Fruit fly (Drosophila melanogaster) whole organism, embryonic: ENCODE data around the gene GlcAT-P.
A peak's percentile ranks its signal among the peaks of the same experiment; 100 is the strongest.

Experiments used
- Aef1 ChIP-seq: fragments of 200-800 bp; sonication (Bioruptor generic); IDR thresholded peaks from 3 replicates; pipeline ENCODE4 v1.3.6; 2022; ENCODE audit warnings: missing biosample characterization, missing genetic modification characterization
- Blimp-1 ChIP-seq: fragments of 200-800 bp; sonication (Bioruptor generic); optimal IDR thresholded peaks from 3 replicates; lab custom pipeline; 2018; ENCODE audit warnings: missing biosample characterization, missing genetic modification characterization, mild to moderate bottlenecking, moderate library complexity, missing genetic modification reagents
- CG12236 ChIP-seq: fragments of 200-800 bp; sonication (Bioruptor generic); optimal IDR thresholded peaks from 2 replicates; lab custom pipeline; 2016; ENCODE audit warnings: missing biosample characterization, missing genetic modification characterization
- CG12299 ChIP-seq: fragments of 200-800 bp; sonication (Bioruptor generic); optimal IDR thresholded peaks from 2 replicates; lab custom pipeline; 2018; ENCODE audit warnings: missing biosample characterization, mild to moderate bottlenecking, missing genetic modification characterization
- CG13775 ChIP-seq: fragments of 200-800 bp; sonication (Bioruptor generic); optimal IDR thresholded peaks from 3 replicates; lab custom pipeline; 2017; ENCODE audit warnings: missing biosample characterization, mild to moderate bottlenecking, missing genetic modification characterization
- CG15073 ChIP-seq: fragments of 200-800 bp; sonication (Bioruptor generic); optimal IDR thresholded peaks from 2 replicates; lab custom pipeline; 2016; ENCODE audit warnings: missing biosample characterization, missing genetic modification characterization
- CG1529 ChIP-seq: fragments of 200-800 bp; sonication (Bioruptor generic); optimal IDR thresholded peaks from 3 replicates; lab custom pipeline; 2018; ENCODE audit warnings: missing biosample characterization, missing genetic modification characterization
- CG15479 ChIP-seq: fragments of 200-800 bp; sonication (Bioruptor generic); optimal IDR thresholded peaks from 3 replicates; lab custom pipeline; 2019; ENCODE audit warnings: missing biosample characterization, mild to moderate bottlenecking, missing genetic modification characterization, moderate library complexity
- CG15696 ChIP-seq: fragments of 200-800 bp; sonication (Bioruptor generic); optimal IDR thresholded peaks from 2 replicates; lab custom pipeline; 2019; ENCODE audit warnings: missing biosample characterization, mild to moderate bottlenecking, missing genetic modification characterization, moderate library complexity
- CG17361 ChIP-seq: fragments of 200-800 bp; sonication (Bioruptor generic); IDR thresholded peaks from 3 replicates; pipeline ENCODE4 v1.3.6; 2022; ENCODE audit warnings: missing biosample characterization, missing genetic modification characterization
- CG2678 ChIP-seq: fragments of 200-800 bp; sonication (Bioruptor generic); optimal IDR thresholded peaks from 3 replicates; lab custom pipeline; 2019; ENCODE audit warnings: missing biosample characterization, mild to moderate bottlenecking, missing genetic modification characterization, moderate library complexity
- CG34422 ChIP-seq: fragments of 200-800 bp; sonication (Bioruptor generic); IDR thresholded peaks from 3 replicates; pipeline ENCODE4 v1.3.6; 2022; ENCODE audit warnings: missing biosample characterization, missing genetic modification characterization
- CG3995 ChIP-seq: fragments of 200-800 bp; sonication (Bioruptor generic); optimal IDR thresholded peaks from 3 replicates; lab custom pipeline; 2016; ENCODE audit warnings: missing biosample characterization, missing genetic modification characterization
- CG4404 ChIP-seq: fragments of 200-800 bp; sonication (Bioruptor generic); IDR thresholded peaks from 2 replicates; pipeline ENCODE4 v1.3.6; 2022; ENCODE audit warnings: missing biosample characterization, missing genetic modification characterization
- CG6791 ChIP-seq: fragments of 200-800 bp; sonication (Bioruptor generic); IDR thresholded peaks from 3 replicates; pipeline ENCODE4 v1.3.6; 2022; ENCODE audit warnings: missing biosample characterization, missing genetic modification characterization; ENCODE audit not compliant: partially characterized antibody
- CG7372 ChIP-seq: fragments of 200-800 bp; sonication (Bioruptor generic); IDR thresholded peaks from 2 replicates; pipeline ENCODE4 v1.3.6; 2022; ENCODE audit warnings: missing biosample characterization, missing genetic modification characterization
- CG7928 ChIP-seq: fragments of 200-800 bp; sonication (Bioruptor generic); optimal IDR thresholded peaks from 2 replicates; lab custom pipeline; 2017; ENCODE audit warnings: missing biosample characterization, mild to moderate bottlenecking, missing genetic modification characterization
- CG7963 ChIP-seq: fragments of 200-800 bp; sonication (Bioruptor generic); IDR thresholded peaks from 3 replicates; pipeline ENCODE4 v1.3.6; 2022; ENCODE audit warnings: missing biosample characterization, missing genetic modification characterization; ENCODE audit not compliant: partially characterized antibody
- CG8388 ChIP-seq: fragments of 200-800 bp; sonication (Bioruptor generic); optimal IDR thresholded peaks from 2 replicates; lab custom pipeline; 2019; ENCODE audit warnings: missing biosample characterization, mild to moderate bottlenecking, missing genetic modification characterization, moderate library complexity
- CG9727 ChIP-seq: fragments of 200-800 bp; sonication (Bioruptor generic); optimal IDR thresholded peaks from 3 replicates; lab custom pipeline; 2017; ENCODE audit warnings: missing biosample characterization, mild to moderate bottlenecking, missing genetic modification characterization
- Camta ChIP-seq: fragments of 200-800 bp; sonication (Bioruptor generic); optimal IDR thresholded peaks from 2 replicates; lab custom pipeline; 2016; ENCODE audit warnings: missing biosample characterization, missing genetic modification characterization
- Deaf1 ChIP-seq: fragments of 200-800 bp; optimal IDR thresholded peaks from 3 replicates; lab custom pipeline; 2019; ENCODE audit warnings: missing biosample characterization, mild to moderate bottlenecking, missing genetic modification characterization, moderate library complexity
- E2f1 ChIP-seq: fragments of 200-800 bp; sonication (Bioruptor generic); IDR thresholded peaks from 2 replicates; pipeline ENCODE4 v1.3.6; 2022; ENCODE audit warnings: missing biosample characterization, missing genetic modification characterization
- E2f2 ChIP-seq: fragments of 200-800 bp; sonication (Bioruptor generic); IDR thresholded peaks from 2 replicates; pipeline ENCODE4 v1.3.6; 2022; ENCODE audit warnings: missing biosample characterization, missing genetic modification characterization
- Kr ChIP-seq: fragments of 200-800 bp; sonication (Bioruptor generic); optimal IDR thresholded peaks from 2 replicates; lab custom pipeline; 2017; ENCODE audit warnings: missing biosample characterization, mild to moderate bottlenecking, missing genetic modification characterization
- NC2α ChIP-seq: fragments of 200-800 bp; sonication (Bioruptor generic); optimal IDR thresholded peaks from 2 replicates; lab custom pipeline; 2016; ENCODE audit warnings: missing biosample characterization, missing genetic modification characterization
- NFAT ChIP-seq: fragments of 200-800 bp; sonication (Bioruptor generic); IDR thresholded peaks from 2 replicates; pipeline ENCODE4 v1.3.6; 2022; ENCODE audit warnings: missing biosample characterization, missing genetic modification characterization
- Ravus ChIP-seq: fragments of 200-800 bp; sonication (Bioruptor generic); IDR thresholded peaks from 2 replicates; pipeline ENCODE4 v1.3.6; 2022; ENCODE audit warnings: missing biosample characterization, missing genetic modification characterization
- Sry-β ChIP-seq: fragments of 200-800 bp; sonication (Bioruptor generic); optimal IDR thresholded peaks from 2 replicates; lab custom pipeline; 2018; ENCODE audit warnings: missing biosample characterization, mild to moderate bottlenecking, missing genetic modification characterization, moderate library complexity
- Taf1 ChIP-seq: fragments of 200-800 bp; sonication (Bioruptor generic); IDR thresholded peaks from 2 replicates; pipeline ENCODE4 v1.3.6; 2022; ENCODE audit warnings: missing biosample characterization, missing genetic modification characterization
- Trl ChIP-seq, 3 experiments: fragments of >200 bp in 2 of 3; fragments of 200-800 bp in 1 of 3; sonication (Bioruptor generic) in 1 of 3; optimal IDR thresholded peaks; 2 replicates in 1 of 3; 3 replicates in 2 of 3; lab custom pipeline; 2016 to 2017; ENCODE audit warnings: missing biosample characterization in 1 of 3, missing genetic modification characterization in 1 of 3
- abd-A ChIP-seq: fragments of 200-800 bp; sonication (Bioruptor generic); optimal IDR thresholded peaks from 3 replicates; lab custom pipeline; 2019; ENCODE audit warnings: missing biosample characterization, mild to moderate bottlenecking, missing genetic modification characterization, moderate library complexity
- cad ChIP-seq: fragments of >200 bp; optimal IDR thresholded peaks from 2 replicates; lab custom pipeline; 2017; ENCODE audit warnings: missing biosample characterization, missing genetic modification characterization
- caup ChIP-seq: fragments of 200-800 bp; sonication (Bioruptor generic); optimal IDR thresholded peaks from 3 replicates; lab custom pipeline; 2017; ENCODE audit warnings: missing biosample characterization, mild to moderate bottlenecking, missing genetic modification characterization, moderate library complexity; ENCODE audit not compliant: severe bottlenecking
- cg ChIP-seq: fragments of 200-800 bp; sonication (Bioruptor generic); optimal IDR thresholded peaks from 3 replicates; lab custom pipeline; 2019; ENCODE audit warnings: missing biosample characterization, mild to moderate bottlenecking, missing genetic modification characterization, moderate library complexity
- crol ChIP-seq: fragments of 200-800 bp; sonication (Bioruptor generic); IDR thresholded peaks from 2 replicates; pipeline ENCODE4 v1.3.6; 2022; ENCODE audit warnings: missing biosample characterization, missing genetic modification characterization
- kni ChIP-seq: fragments of 200-800 bp; sonication (Bioruptor generic); optimal IDR thresholded peaks from 3 replicates; lab custom pipeline; 2017; ENCODE audit warnings: mild to moderate bottlenecking, missing biosample characterization, missing genetic modification reagents, missing genetic modification characterization
- maf-S ChIP-seq: fragments of 200-800 bp; sonication (Bioruptor generic); optimal IDR thresholded peaks from 2 replicates; lab custom pipeline; 2016; ENCODE audit warnings: missing biosample characterization, missing genetic modification characterization
- nau ChIP-seq: fragments of 200-800 bp; sonication (Bioruptor generic); optimal IDR thresholded peaks from 3 replicates; lab custom pipeline; 2017; ENCODE audit warnings: missing biosample characterization, mild to moderate bottlenecking, missing genetic modification characterization, missing genetic modification reagents
- pan ChIP-seq, 4 experiments: fragments of >200 bp in 3 of 4; fragments of 200-800 bp in 1 of 4; sonication (Bioruptor generic) in 1 of 4; optimal IDR thresholded peaks in 3 of 4; IDR thresholded peaks in 1 of 4; 2 replicates each; pipeline versions ENCODE4 v1.3.6 to Lab custom; 2017 to 2022; ENCODE audit warnings: missing biosample characterization in 2 of 4, missing genetic modification characterization in 2 of 4, mixed read lengths in 1 of 4
- pfk ChIP-seq: fragments of 200-800 bp; sonication (Bioruptor generic); optimal IDR thresholded peaks from 2 replicates; lab custom pipeline; 2018; ENCODE audit warnings: missing biosample characterization, mild to moderate bottlenecking, missing genetic modification characterization, moderate library complexity
- slou ChIP-seq: fragments of 200-800 bp; sonication (Bioruptor generic); optimal IDR thresholded peaks from 3 replicates; lab custom pipeline; 2016; ENCODE audit warnings: missing biosample characterization, missing genetic modification characterization
- sna ChIP-seq: fragments of 200-800 bp; sonication (Bioruptor generic); IDR thresholded peaks from 2 replicates; pipeline ENCODE4 v1.3.6; 2022; ENCODE audit warnings: missing biosample characterization, missing genetic modification characterization; ENCODE audit not compliant: partially characterized antibody
- sqz ChIP-seq: fragments of 200-800 bp; sonication (Bioruptor generic); optimal IDR thresholded peaks from 3 replicates; lab custom pipeline; 2018; ENCODE audit warnings: missing biosample characterization, mild to moderate bottlenecking, missing genetic modification characterization
- stwl ChIP-seq: fragments of 200-800 bp; sonication (Bioruptor generic); optimal IDR thresholded peaks from 3 replicates; lab custom pipeline; 2018; ENCODE audit warnings: missing biosample characterization, mild to moderate bottlenecking, missing genetic modification characterization, moderate library complexity
- ttk ChIP-seq: fragments of 200-800 bp; sonication (Bioruptor generic); IDR thresholded peaks from 2 replicates; pipeline ENCODE4 v2.1.2; 2022; ENCODE audit warnings: missing biosample characterization, missing genetic modification characterization
- z ChIP-seq: fragments of 200-800 bp; sonication (Bioruptor generic); IDR thresholded peaks from 3 replicates; pipeline ENCODE4 v1.3.6; 2022; ENCODE audit warnings: missing biosample characterization, missing genetic modification characterization
- zen ChIP-seq: fragments of 200-800 bp; sonication (Bioruptor generic); optimal IDR thresholded peaks from 3 replicates; lab custom pipeline; 2018; ENCODE audit warnings: missing biosample characterization, mild to moderate bottlenecking, missing genetic modification characterization, moderate library complexity
- zen2 ChIP-seq: fragments of 200-800 bp; sonication (Bioruptor generic); IDR thresholded peaks from 3 replicates; pipeline ENCODE4 v1.3.6; 2022; ENCODE audit warnings: missing biosample characterization, missing genetic modification characterization; ENCODE audit not compliant: partially characterized antibody

Gene GlcAT-P

dm6 chr3L:11244024-11244576 lies 46.8 kb upstream of the GlcAT-P start:
- TF ChIP-seq Kr (peak; percentile 45), CG15073 (GFP tag; lab: Kevin White, UChicago) (no peak), nau (GFP tag; lab: Kevin White, UChicago) (no peak), CG6791 (no peak), crol (GFP tag; lab: Robert Waterston, UW) (0 out of 2 replicates have a peak, but pooled peaks have one; percentile 17), NC2α (GFP tag; lab: Kevin White, UChicago) (no peak), CG8388 (GFP tag; lab: Kevin White, UChicago) (peak; percentile 5), slou (no peak), maf-S (no peak), CG2678 (tag; lab: Kevin White, UChicago) (no peak), z (GFP tag; lab: Robert Waterston, UW) (peak; percentile 78; the same call in 2 of the 3 replicates), CG12236 (GFP tag; lab: Kevin White, UChicago) (no peak), kni (GFP tag; lab: Kevin White, UChicago) (peak; percentile 36), Aef1 (GFP tag; lab: Robert Waterston, UW) (no peak), cad (GFP tag; lab: Kevin White, UChicago) (no peak), pan (optimal IDR thresholded peaks at IDR 0.05; lab: Kevin White, UChicago) (no peak), pan (GFP tag; optimal IDR thresholded peaks at IDR 0.05 in 1 of 2, IDR thresholded peaks at IDR 0.05 in 1 of 2) (no peak), zen (peak; percentile 30), CG1529 (no peak), CG15479 (GFP tag; lab: Kevin White, UChicago) (no peak), CG17361 (no peak), E2f1 (GFP tag; lab: Robert Waterston, UW) (no peak), NFAT (GFP tag; lab: Robert Waterston, UW) (no peak), CG3995 (GFP tag; lab: Kevin White, UChicago) (no peak), CG7372 (GFP tag; lab: Robert Waterston, UW) (no peak), Camta (GFP tag; lab: Kevin White, UChicago) (no peak), CG7928 (GFP tag; lab: Kevin White, UChicago) (no peak), abd-A (tag; lab: Kevin White, UChicago) (peak; percentile 18), CG4404 (no peak), sna (no peak), stwl (tag; lab: Kevin White, UChicago) (no peak), Taf1 (no peak), Ravus (GFP tag; lab: Robert Waterston, UW) (no peak), CG9727 (GFP tag; lab: Kevin White, UChicago) (peak; percentile 16), CG13775 (GFP tag; lab: Kevin White, UChicago) (no peak), Blimp-1 (GFP tag; lab: Kevin White, UChicago) (no peak), CG7963 (GFP tag; lab: Robert Waterston, UW) (no peak), CG34422 (GFP tag; lab: Robert Waterston, UW) (no peak), sqz (GFP tag; lab: Kevin White, UChicago) (no peak), CG15696 (tag; lab: Kevin White, UChicago) (no peak), E2f2 (GFP tag; lab: Robert Waterston, UW) (no peak), pfk (peak; percentile 54), Sry-β (no peak), cg (GFP tag; lab: Kevin White, UChicago) (no peak), caup (no peak), zen2 (no peak), Trl (optimal IDR thresholded peaks at IDR 0.05; lab: Kevin White, UChicago) (no peak), Trl (GFP tag; optimal IDR thresholded peaks at IDR 0.05; lab: Kevin White, UChicago) (no peak), Deaf1 (no peak), CG12299 (no peak), ttk (GFP tag; lab: Robert Waterston, UW) (no peak)
